Fruit fly (Drosophila melanogaster) whole organism, adult: ENCODE results near the gene Snx6.

Experiments used
- CG12768 ChIP-seq: fragments of 200-800 bp; sonication (Bioruptor generic); optimal IDR thresholded peaks from 2 replicates; lab custom pipeline; 2017; ENCODE audit warnings: missing biosample characterization, missing genetic modification characterization, mild to moderate bottlenecking, moderate library complexity, missing genetic modification reagents
- CG33017 ChIP-seq: fragments of 200-800 bp; sonication (Bioruptor generic); optimal IDR thresholded peaks from 2 replicates; lab custom pipeline; 2018; ENCODE audit warnings: missing biosample characterization, mild to moderate bottlenecking, missing genetic modification characterization, moderate library complexity
- CG5204 ChIP-seq: fragments of 200-800 bp; sonication (Bioruptor generic); optimal IDR thresholded peaks from 2 replicates; lab custom pipeline; 2016; ENCODE audit warnings: missing biosample characterization, missing genetic modification characterization
- CG7101 ChIP-seq: fragments of 200-800 bp; sonication (Bioruptor generic); optimal IDR thresholded peaks from 2 replicates; lab custom pipeline; 2018; ENCODE audit warnings: missing biosample characterization, mild to moderate bottlenecking, missing genetic modification characterization, moderate library complexity
- Crg-1 ChIP-seq: fragments of 200-800 bp; sonication (Bioruptor generic); optimal IDR thresholded peaks from 2 replicates; lab custom pipeline; 2016; ENCODE audit warnings: missing biosample characterization, missing genetic modification characterization
- cic ChIP-seq: fragments of 200-800 bp; sonication (Bioruptor generic); optimal IDR thresholded peaks from 2 replicates; lab custom pipeline; 2017; ENCODE audit warnings: missing biosample characterization, mild to moderate bottlenecking, missing genetic modification characterization, moderate library complexity
- cnc ChIP-seq, 2 experiments: fragments of >200 bp; optimal IDR thresholded peaks; 2 replicates each; lab custom pipeline; 2017
- ovo ChIP-seq: fragments of 200-800 bp; sonication (Bioruptor generic); optimal IDR thresholded peaks from 2 replicates; lab custom pipeline; 2016; ENCODE audit warnings: missing biosample characterization, missing genetic modification characterization
- pad ChIP-seq: fragments of 200-800 bp; sonication (Bioruptor generic); optimal IDR thresholded peaks from 3 replicates; lab custom pipeline; 2017; ENCODE audit warnings: missing biosample characterization, missing genetic modification characterization, mild to moderate bottlenecking, moderate library complexity, missing genetic modification reagents
- toe ChIP-seq: fragments of 200-800 bp; sonication (Bioruptor generic); optimal IDR thresholded peaks from 2 replicates; lab custom pipeline; 2016; ENCODE audit warnings: missing biosample characterization, missing genetic modification characterization

dm6 chr2L:8204366-8204765 lies 16.2 kb downstream of the Snx6 start:
- TF ChIP-seq ovo (GFP tag; lab: Kevin White, UChicago) (no peak), CG33017 (tag; lab: Kevin White, UChicago) (no peak), cic (GFP tag; lab: Kevin White, UChicago) (no peak), CG5204 (GFP tag; lab: Kevin White, UChicago) (no peak), Crg-1 (no peak), pad (GFP tag; lab: Kevin White, UChicago) (no peak), cnc (optimal IDR thresholded peaks at IDR 0.05; lab: Kevin White, UChicago) (no peak), toe (GFP tag; lab: Kevin White, UChicago) (no peak), CG7101 (tag; lab: Kevin White, UChicago) (no peak), CG12768 (GFP tag; lab: Kevin White, UChicago) (peak; percentile 60)
